Worm (Caenorhabditis elegans): Measurements from ENCODE around the gene C17F4.3.

- TF ChIP-seq ets-4 (tag; optimal IDR thresholded peaks at IDR 0.05) (no peak), tbx-2 (tag; optimal IDR thresholded peaks at IDR 0.05) (no peak), ceh-6 (GFP tag; optimal IDR thresholded peaks at IDR 0.05) (no peak), pha-4 (tag; optimal IDR thresholded peaks at IDR 0.05) (no peak), elt-2 (tag; optimal IDR thresholded peaks at IDR 0.05) (no peak), nfya-1 (tag; optimal IDR thresholded peaks at IDR 0.05) (no peak), ceh-9 (tag; optimal IDR thresholded peaks at IDR 0.05) (no peak), sox-4 (tag; optimal IDR thresholded peaks at IDR 0.05) (no peak), F13H6.1 (tag; optimal IDR thresholded peaks at IDR 0.05) (no peak), hlh-6 (tag; optimal IDR thresholded peaks at IDR 0.05) (no peak), fkh-10 (GFP tag; optimal IDR thresholded peaks at IDR 0.05) (no peak), mec-3 (tag; optimal IDR thresholded peaks at IDR 0.05; ENCODE audit: borderline replicate concordance) (no peak), pha-2 (tag; optimal IDR thresholded peaks at IDR 0.05) (no peak), nhr-11 (tag; optimal IDR thresholded peaks at IDR 0.05) (no peak)
Measured at ce11 chrII:3241842-3242241, 1.5 kb downstream of the C17F4.3 start.
